Fruit fly (Drosophila melanogaster) whole organism, embryonic: ENCODE measurements around the gene mad2.
A peak's percentile ranks its signal among the peaks of the same experiment; 100 is the strongest.

Source experiments
- Awh ChIP-seq: fragments of 200-800 bp; sonication (Bioruptor generic); IDR thresholded peaks from 2 replicates; pipeline ENCODE4, ENCODE4 v1.3.6; 2022; ENCODE audit warnings: missing biosample characterization, missing genetic modification characterization
- CG10267 ChIP-seq: fragments of 200-800 bp; sonication (Bioruptor generic); optimal IDR thresholded peaks from 2 replicates; lab custom pipeline; 2018; ENCODE audit warnings: missing biosample characterization, mild to moderate bottlenecking, missing genetic modification characterization, moderate library complexity
- CG13123 ChIP-seq: fragments of 200-800 bp; sonication (Bioruptor generic); optimal IDR thresholded peaks from 2 replicates; lab custom pipeline; 2016; ENCODE audit warnings: missing biosample characterization, missing genetic modification characterization
- CG13287 ChIP-seq: fragments of 200-800 bp; sonication (Bioruptor generic); IDR thresholded peaks from 2 replicates; pipeline ENCODE4 v1.3.6; 2022; ENCODE audit warnings: missing biosample characterization, missing genetic modification characterization; ENCODE audit not compliant: partially characterized antibody
- CG14014 ChIP-seq: fragments of 200-800 bp; sonication (Bioruptor generic); IDR thresholded peaks from 2 replicates; pipeline ENCODE4 v1.3.6; 2022; ENCODE audit warnings: missing biosample characterization, missing genetic modification characterization
- CG15514 ChIP-seq: fragments of 200-800 bp; sonication (Bioruptor generic); optimal IDR thresholded peaks from 3 replicates; lab custom pipeline; 2017; ENCODE audit warnings: missing biosample characterization, missing genetic modification characterization, mild to moderate bottlenecking, moderate library complexity, missing genetic modification reagents
- CG16813 ChIP-seq: fragments of 200-800 bp; sonication (Bioruptor generic); IDR thresholded peaks from 3 replicates; pipeline ENCODE4 v1.3.6; 2022; ENCODE audit warnings: missing biosample characterization, missing genetic modification characterization; ENCODE audit not compliant: partially characterized antibody
- CG17186 ChIP-seq: fragments of 200-800 bp; sonication (Bioruptor generic); optimal IDR thresholded peaks from 3 replicates; lab custom pipeline; 2017; ENCODE audit warnings: missing biosample characterization, missing genetic modification reagents, missing genetic modification characterization
- CG17568 ChIP-seq: fragments of 200-800 bp; sonication (Bioruptor generic); optimal IDR thresholded peaks from 2 replicates; lab custom pipeline; 2018; ENCODE audit warnings: missing biosample characterization, mild to moderate bottlenecking, missing genetic modification characterization, moderate library complexity
- CG1832 ChIP-seq: fragments of 200-800 bp; sonication (Bioruptor generic); optimal IDR thresholded peaks from 2 replicates; lab custom pipeline; 2017; ENCODE audit warnings: missing biosample characterization, mild to moderate bottlenecking, missing genetic modification characterization, inconsistent platforms
- CG31224 ChIP-seq: fragments of 200-800 bp; sonication (Bioruptor generic); IDR thresholded peaks from 2 replicates; pipeline ENCODE4 v1.3.6; 2022; ENCODE audit warnings: missing biosample characterization, missing genetic modification characterization
- CG3281 ChIP-seq: fragments of 200-800 bp; sonication (Bioruptor generic); optimal IDR thresholded peaks from 3 replicates; lab custom pipeline; 2017; ENCODE audit warnings: missing biosample characterization, mild to moderate bottlenecking, missing genetic modification characterization
- CG4617 ChIP-seq: fragments of 200-800 bp; sonication (Bioruptor generic); optimal IDR thresholded peaks from 3 replicates; lab custom pipeline; 2016; ENCODE audit warnings: missing biosample characterization, missing genetic modification characterization, borderline replicate concordance
- CG6654 ChIP-seq: fragments of 200-800 bp; sonication (Bioruptor generic); optimal IDR thresholded peaks from 2 replicates; lab custom pipeline; 2017; ENCODE audit warnings: missing biosample characterization, mild to moderate bottlenecking, missing genetic modification characterization
- CG7786 ChIP-seq: fragments of 200-800 bp; sonication (Bioruptor generic); optimal IDR thresholded peaks from 2 replicates; lab custom pipeline; 2016; ENCODE audit warnings: missing biosample characterization, missing genetic modification characterization
- CG7987 ChIP-seq: fragments of 200-800 bp; sonication (Bioruptor generic); optimal IDR thresholded peaks from 2 replicates; lab custom pipeline; 2018; ENCODE audit warnings: missing biosample characterization, mild to moderate bottlenecking, missing genetic modification characterization, moderate library complexity
- CG8388 ChIP-seq: fragments of 200-800 bp; sonication (Bioruptor generic); optimal IDR thresholded peaks from 2 replicates; lab custom pipeline; 2019; ENCODE audit warnings: missing biosample characterization, mild to moderate bottlenecking, missing genetic modification characterization, moderate library complexity
- Dfd ChIP-seq, 2 experiments: fragments of >200 bp; optimal IDR thresholded peaks; 2 replicates each; lab custom pipeline; 2017; ENCODE audit warnings: missing biosample characterization in 2 of 2, missing genetic modification characterization in 2 of 2
- Dll ChIP-seq: fragments of 200-800 bp; sonication (Bioruptor generic); IDR thresholded peaks from 4 replicates; pipeline ENCODE4 v1.3.6; 2022; ENCODE audit warnings: missing biosample characterization, missing genetic modification characterization; ENCODE audit not compliant: partially characterized antibody
- Doc3 ChIP-seq: fragments of 200-800 bp; sonication (Bioruptor generic); IDR thresholded peaks from 3 replicates; pipeline ENCODE4 v1.3.6; 2022; ENCODE audit warnings: missing biosample characterization, missing genetic modification characterization; ENCODE audit not compliant: partially characterized antibody
- Eip74EF ChIP-seq, 2 experiments: fragments of 200-800 bp in 1 of 2; fragments of >200 bp in 1 of 2; sonication (Bioruptor generic) in 1 of 2; optimal IDR thresholded peaks; 2 replicates each; lab custom pipeline; 2017 to 2019; ENCODE audit warnings: missing biosample characterization in 2 of 2, missing genetic modification characterization in 2 of 2, mild to moderate bottlenecking in 1 of 2, moderate library complexity in 1 of 2
- Fer2 ChIP-seq: fragments of 200-800 bp; sonication (Bioruptor generic); optimal IDR thresholded peaks from 2 replicates; lab custom pipeline; 2018; ENCODE audit warnings: missing biosample characterization, mild to moderate bottlenecking, missing genetic modification characterization, moderate library complexity
- HmgD ChIP-seq: fragments of 200-800 bp; sonication (Bioruptor generic); optimal IDR thresholded peaks from 3 replicates; lab custom pipeline; 2016; ENCODE audit warnings: missing biosample characterization, missing genetic modification characterization
- HmgZ ChIP-seq: fragments of 200-800 bp; sonication (Bioruptor generic); optimal IDR thresholded peaks from 2 replicates; lab custom pipeline; 2018; ENCODE audit warnings: missing biosample characterization, mild to moderate bottlenecking, missing genetic modification characterization
- Hr3 ChIP-seq: fragments of 200-800 bp; sonication (Bioruptor generic); optimal IDR thresholded peaks from 3 replicates; lab custom pipeline; 2016; ENCODE audit warnings: missing biosample characterization, missing genetic modification characterization
- Hr78 ChIP-seq, 2 experiments: fragments of 200-800 bp in 1 of 2; fragments of >200 bp in 1 of 2; sonication (Bioruptor generic) in 1 of 2; optimal IDR thresholded peaks; 2 replicates each; lab custom pipeline; 2017 to 2019; ENCODE audit warnings: missing biosample characterization in 2 of 2, missing genetic modification characterization in 2 of 2, mild to moderate bottlenecking in 1 of 2, moderate library complexity in 1 of 2
- Lim3 ChIP-seq: fragments of 200-800 bp; sonication (Bioruptor generic); IDR thresholded peaks from 2 replicates; pipeline ENCODE4 v1.3.6; 2022; ENCODE audit warnings: missing biosample characterization, missing genetic modification characterization
- Neu2 ChIP-seq: fragments of 200-800 bp; sonication (Bioruptor generic); optimal IDR thresholded peaks from 3 replicates; lab custom pipeline; 2016; ENCODE audit warnings: missing biosample characterization, missing genetic modification characterization, borderline replicate concordance
- NfI ChIP-seq: fragments of 200-800 bp; sonication (Bioruptor generic); optimal IDR thresholded peaks from 3 replicates; lab custom pipeline; 2018; ENCODE audit warnings: missing biosample characterization, mild to moderate bottlenecking, missing genetic modification characterization, moderate library complexity
- Optix ChIP-seq: fragments of 200-800 bp; sonication (Bioruptor generic); IDR thresholded peaks from 3 replicates; pipeline ENCODE4 v1.3.6; 2022; ENCODE audit warnings: missing biosample characterization, missing genetic modification characterization
- Ptx1 ChIP-seq: fragments of 200-800 bp; sonication (Bioruptor generic); IDR thresholded peaks from 2 replicates; pipeline ENCODE4 v1.3.6; 2022; ENCODE audit warnings: missing biosample characterization, missing genetic modification characterization
- ara ChIP-seq: fragments of 200-800 bp; sonication (Bioruptor generic); IDR thresholded peaks from 2 replicates; pipeline ENCODE4 v1.3.6; 2022; ENCODE audit warnings: missing biosample characterization, missing genetic modification characterization
- az2 ChIP-seq: fragments of 200-800 bp; sonication (Bioruptor generic); optimal IDR thresholded peaks from 3 replicates; lab custom pipeline; 2016; ENCODE audit warnings: missing biosample characterization, missing genetic modification characterization
- cas ChIP-seq: fragments of 200-800 bp; sonication (Bioruptor generic); IDR thresholded peaks from 2 replicates; pipeline ENCODE4 v1.3.6; 2022; ENCODE audit warnings: missing biosample characterization, missing genetic modification characterization
- danr ChIP-seq: fragments of 200-800 bp; sonication (Bioruptor generic); IDR thresholded peaks from 2 replicates; pipeline ENCODE4 v1.3.6; 2022; ENCODE audit warnings: missing biosample characterization, missing genetic modification characterization
- dmrt99B ChIP-seq: fragments of 200-800 bp; sonication (Bioruptor generic); optimal IDR thresholded peaks from 2 replicates; lab custom pipeline; 2018; ENCODE audit warnings: missing biosample characterization, mild to moderate bottlenecking, missing genetic modification characterization, moderate library complexity
- fd102C ChIP-seq: fragments of 200-800 bp; sonication (Bioruptor generic); optimal IDR thresholded peaks from 2 replicates; lab custom pipeline; 2018; ENCODE audit warnings: missing biosample characterization, mild to moderate bottlenecking, missing genetic modification characterization, moderate library complexity
- fru ChIP-seq: fragments of >200 bp; optimal IDR thresholded peaks from 2 replicates; lab custom pipeline; 2017
- gro ChIP-seq: fragments of 200-800 bp; sonication (Bioruptor generic); optimal IDR thresholded peaks from 2 replicates; lab custom pipeline; 2016; ENCODE audit warnings: missing biosample characterization, missing genetic modification characterization
- gsb-n ChIP-seq: fragments of 200-800 bp; sonication (Bioruptor generic); optimal IDR thresholded peaks from 3 replicates; lab custom pipeline; 2018; ENCODE audit warnings: missing biosample characterization, mild to moderate bottlenecking, missing genetic modification characterization
- maf-S ChIP-seq: fragments of 200-800 bp; sonication (Bioruptor generic); optimal IDR thresholded peaks from 2 replicates; lab custom pipeline; 2016; ENCODE audit warnings: missing biosample characterization, missing genetic modification characterization
- peb ChIP-seq: fragments of 200-800 bp; sonication (Bioruptor generic); IDR thresholded peaks from 2 replicates; pipeline ENCODE4 v1.3.6; 2022; ENCODE audit warnings: missing biosample characterization, missing genetic modification characterization
- row ChIP-seq: fragments of 200-800 bp; sonication (Bioruptor generic); IDR thresholded peaks from 3 replicates; pipeline ENCODE4 v1.3.6; 2022; ENCODE audit warnings: missing biosample characterization, missing genetic modification characterization
- sens ChIP-seq: fragments of 200-800 bp; sonication (Bioruptor generic); peaks from one replicate; lab custom pipeline; 2016; ENCODE audit warnings: missing biosample characterization, missing genetic modification characterization
- shn ChIP-seq: fragments of 200-800 bp; sonication (Bioruptor generic); optimal IDR thresholded peaks from 3 replicates; lab custom pipeline; 2016; ENCODE audit warnings: missing biosample characterization, missing genetic modification characterization
- slou ChIP-seq: fragments of 200-800 bp; sonication (Bioruptor generic); optimal IDR thresholded peaks from 3 replicates; lab custom pipeline; 2016; ENCODE audit warnings: missing biosample characterization, missing genetic modification characterization
- ssp ChIP-seq: fragments of 200-800 bp; sonication (Bioruptor generic); IDR thresholded peaks from 2 replicates; pipeline ENCODE4 v1.3.6; 2022; ENCODE audit warnings: missing biosample characterization, missing genetic modification characterization
- ttk ChIP-seq: fragments of 200-800 bp; sonication (Bioruptor generic); IDR thresholded peaks from 2 replicates; pipeline ENCODE4 v2.1.2; 2022; ENCODE audit warnings: missing biosample characterization, missing genetic modification characterization

mad2 gene

DNA sequence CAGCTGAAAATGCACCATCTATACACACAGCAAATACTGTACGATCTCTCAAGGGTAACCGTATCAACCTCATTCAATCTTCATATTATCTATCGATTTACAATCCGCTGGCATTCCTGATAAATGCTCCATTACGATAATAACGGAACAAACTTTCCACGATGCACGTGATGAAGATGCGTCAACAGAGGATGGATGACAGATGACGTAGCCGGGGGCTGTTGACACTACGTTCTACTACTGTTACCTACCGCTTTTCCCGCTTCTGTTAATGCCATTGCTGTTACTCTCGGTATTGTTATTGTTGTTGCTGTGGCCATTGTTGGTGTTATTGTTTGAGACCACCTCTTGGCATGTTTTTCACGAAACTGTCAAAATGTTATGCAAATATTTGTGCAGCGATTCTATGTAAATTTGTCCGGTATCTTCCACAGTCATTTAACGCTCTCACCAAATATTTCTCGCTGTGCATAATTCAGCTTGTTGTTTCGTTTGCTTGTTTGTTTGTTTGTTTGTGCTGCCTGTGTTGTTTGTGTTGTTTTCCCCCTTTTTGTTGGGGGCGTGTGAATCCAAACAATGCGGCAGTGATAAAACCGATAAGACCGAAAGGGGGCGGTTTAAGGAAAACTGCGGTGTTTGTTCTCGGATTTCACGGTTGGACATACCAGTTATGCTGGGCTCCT lies 11.0 kb upstream of the mad2 start (continued):
- TF ChIP-seq CG14014 (GFP tag; lab: Robert Waterston, UW) (peak; percentile 57; the same call in 1 of the 2 replicates), danr (GFP tag; lab: Robert Waterston, UW) (peak; percentile 29; the same call in 1 of the 2 replicates), CG16813 (no peak), CG7987 (peak; percentile 94), HmgD (GFP tag; lab: Kevin White, UChicago) (peak; percentile 55), CG13287 (no peak), Fer2 (tag; lab: Kevin White, UChicago) (peak; percentile 40), HmgZ (tag; lab: Kevin White, UChicago) (peak; percentile 76), gsb-n (tag; lab: Kevin White, UChicago) (peak; percentile 86), Doc3 (GFP tag; lab: Robert Waterston, UW) (no peak), CG3281 (GFP tag; lab: Kevin White, UChicago) (peak; percentile 76), Dll (GFP tag; lab: Robert Waterston, UW) (no peak), CG7786 (peak; percentile 63), CG1832 (no peak), ttk (GFP tag; lab: Robert Waterston, UW) (0 out of 2 replicates have a peak, but pooled peaks have one; percentile 31), cas (no peak), CG31224 (GFP tag; lab: Robert Waterston, UW) (0 out of 2 replicates have a peak, but pooled peaks have one; percentile 21), CG4617 (GFP tag; lab: Kevin White, UChicago) (peak; percentile 38), Eip74EF (GFP tag; optimal IDR thresholded peaks at IDR 0.05; lab: Kevin White, UChicago) (peak in 1 of 2 experiments; percentile 76), CG17568 (GFP tag; lab: Kevin White, UChicago) (peak; percentile 89), gro (GFP tag; lab: Kevin White, UChicago) (no peak), shn (GFP tag; lab: Kevin White, UChicago) (peak; percentile 83), CG15514 (GFP tag; lab: Kevin White, UChicago) (peak; percentile 66), ssp (GFP tag; lab: Robert Waterston, UW) (0 out of 2 replicates have a peak, but pooled peaks have one; percentile 19), peb (GFP tag; lab: Robert Waterston, UW) (no peak), Hr78 (GFP tag; optimal IDR thresholded peaks at IDR 0.05; lab: Kevin White, UChicago) (peak in 1 of 2 experiments; percentile 14), maf-S (GFP tag; lab: Kevin White, UChicago) (peak; percentile 72), Neu2 (peak; percentile 55), fru (lab: Kevin White, UChicago) (no peak), sens (GFP tag; lab: Kevin White, UChicago) (peak; percentile 92), CG6654 (GFP tag; lab: Kevin White, UChicago) (peak; percentile 56), Optix (GFP tag; lab: Robert Waterston, UW) (0 out of 3 replicates have a peak, but pooled peaks have one; percentile 39), dmrt99B (tag; lab: Kevin White, UChicago) (peak; percentile 84), ara (peak; percentile 88), CG13123 (GFP tag; lab: Kevin White, UChicago) (peak; percentile 75), Ptx1 (peak; percentile 47; the same call in 1 of the 2 replicates), Awh (GFP tag; lab: Robert Waterston, UW) (peak; percentile 74), Dfd (GFP tag; optimal IDR thresholded peaks at IDR 0.05; lab: Kevin White, UChicago) (no peak), Lim3 (GFP tag; lab: Robert Waterston, UW) (no peak), CG10267 (tag; lab: Kevin White, UChicago) (peak; percentile 71), fd102C (GFP tag; lab: Kevin White, UChicago) (peak; percentile 96), slou (no peak), az2 (GFP tag; lab: Kevin White, UChicago) (peak; percentile 59), CG8388 (GFP tag; lab: Kevin White, UChicago) (peak; percentile 56), row (GFP tag; lab: Robert Waterston, UW) (peak; percentile 36; the same call in 1 of the 3 replicates), Hr3 (GFP tag; lab: Kevin White, UChicago) (peak; percentile 63), CG17186 (GFP tag; lab: Kevin White, UChicago) (peak; percentile 90), NfI (GFP tag; lab: Kevin White, UChicago) (peak; percentile 57)
